Worm (Caenorhabditis elegans): ENCODE data around the gene col-152.

- TF ChIP-seq B0336.3 (GFP tag; IDR thresholded peaks at IDR 0.05), result no peak
- TF ChIP-seq ztf-26 (tag; optimal IDR thresholded peaks at IDR 0.05), result no peak
- TF ChIP-seq ztf-25 (GFP tag; IDR thresholded peaks at IDR 0.05), result no peak
- no peak for TF ChIP-seq tbx-9 (tag; optimal IDR thresholded peaks at IDR 0.05; ENCODE audit: borderline replicate concordance)
- TF ChIP-seq Y56A3A.18 (GFP tag; IDR thresholded peaks at IDR 0.05), result no peak
- no peak for TF ChIP-seq somi-1 (GFP tag; optimal IDR thresholded peaks at IDR 0.05)
- no peak for TF ChIP-seq lag-1 (GFP tag; IDR thresholded peaks at IDR 0.05)
- TF ChIP-seq nfya-1 (tag; optimal IDR thresholded peaks at IDR 0.05; ENCODE audit: borderline replicate concordance, insufficient read depth), result no peak
- TF ChIP-seq nfya-2 (GFP tag; IDR thresholded peaks at IDR 0.05), result no peak
- no peak for TF ChIP-seq madf-8 (GFP tag; conservative IDR thresholded peaks at IDR 0.05)
- no peak for TF ChIP-seq ztf-6 (GFP tag; IDR thresholded peaks at IDR 0.05)
- no peak for TF ChIP-seq unc-62 (GFP tag; optimal IDR thresholded peaks at IDR 0.05)
- no peak for TF ChIP-seq zfh-2 (GFP tag; conservative IDR thresholded peaks at IDR 0.05)
These were observed 7.8 kb downstream of the col-152 start for ce11 chrV:10568496-10568895.
